Fruit fly (Drosophila melanogaster): ENCODE results near the gene CG7376.

dm6 chr3L:6130944-6131343 is 43.1 kb upstream of the CG7376 start, which contains the start of gene Lcp65Ag3:
- no peak for TF ChIP-seq Hr38 (GFP tag; optimal IDR thresholded peaks at IDR 0.05)
- TF ChIP-seq CG16779 (tag; optimal IDR thresholded peaks at IDR 0.05), result no peak
- no peak for TF ChIP-seq fd85E (GFP tag; optimal IDR thresholded peaks at IDR 0.05)
- TF ChIP-seq OdsH (GFP tag; optimal IDR thresholded peaks at IDR 0.05), result no peak

All from whole organism, prepupa.